Fruit fly (Drosophila melanogaster): ENCODE data around the gene Yod1.

Yod1 gene

DNA sequence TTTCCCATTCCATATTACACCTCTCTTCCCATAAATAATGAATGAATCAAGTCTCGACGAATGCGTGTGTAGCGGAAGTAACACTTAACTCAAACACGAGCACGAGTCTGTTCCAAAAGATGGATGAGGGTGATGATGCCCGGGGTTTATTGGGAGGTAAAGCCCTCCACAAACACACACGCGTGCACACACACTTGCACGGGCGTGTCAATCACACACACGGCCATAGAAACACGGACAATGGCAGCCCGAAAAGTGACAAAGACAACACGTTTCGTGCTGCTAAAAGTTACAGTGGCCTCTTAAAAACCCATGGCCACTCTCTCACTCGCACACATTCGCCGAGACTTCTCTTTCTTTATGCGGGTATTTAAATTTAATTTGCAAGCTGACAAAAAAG lies 45.2 kb downstream of the Yod1 start:
- TF ChIP-seq lz (GFP tag; optimal IDR thresholded peaks at IDR 0.05) (no peak), net (GFP tag; optimal IDR thresholded peaks at IDR 0.05) (no peak), CG11902 (GFP tag; optimal IDR thresholded peaks at IDR 0.05) (no peak)

DNA sequence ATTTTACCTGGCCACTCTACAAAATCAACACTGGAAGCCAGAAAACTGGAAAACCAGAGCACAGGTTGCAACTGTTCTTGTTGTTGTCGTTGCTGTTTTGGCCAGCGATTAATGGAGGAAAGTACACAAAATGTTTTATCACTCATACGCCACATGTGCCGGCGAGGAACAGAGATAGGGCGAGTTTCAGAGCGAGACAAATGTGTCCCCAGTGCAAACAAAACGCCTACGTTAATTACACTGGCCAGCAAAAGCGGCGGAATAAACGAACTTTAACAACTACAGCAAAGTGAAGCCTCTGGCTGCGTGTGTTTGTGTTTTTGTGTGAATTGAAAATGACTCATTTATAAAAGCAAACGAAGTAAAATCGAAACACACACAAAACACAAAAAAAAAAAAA lies 46.5 kb downstream of the Yod1 start:
- no peak for TF ChIP-seq CG8119 (GFP tag; IDR thresholded peaks at IDR 0.05)
- peak; percentile 69 for TF ChIP-seq Eip78C (GFP tag)
- TF ChIP-seq CG3032 (tag; optimal IDR thresholded peaks at IDR 0.05) = no peak
- TF ChIP-seq vri (GFP tag; optimal IDR thresholded peaks at IDR 0.05) = peak; percentile 39
- no peak for TF ChIP-seq Ets21C (GFP tag; optimal IDR thresholded peaks at IDR 0.05)
- TF ChIP-seq esn (GFP tag; optimal IDR thresholded peaks at IDR 0.05) = no peak
- TF ChIP-seq fkh (GFP tag; optimal IDR thresholded peaks at IDR 0.05) = peak; percentile 89
- 0 out of 3 replicates have a peak, but pooled peaks have one; percentile 34 for TF ChIP-seq CG6163 (GFP tag; IDR thresholded peaks at IDR 0.05)
- TF ChIP-seq achi (GFP tag; optimal IDR thresholded peaks at IDR 0.05) = no peak
- TF ChIP-seq eg (GFP tag; IDR thresholded peaks at IDR 0.05) = 0 out of 3 replicates have a peak, but pooled peaks have one; percentile 15
- TF ChIP-seq Lpt (GFP tag; optimal IDR thresholded peaks at IDR 0.05) = no peak
- peak; percentile 5 for TF ChIP-seq CG34406 (GFP tag; optimal IDR thresholded peaks at IDR 0.05)

DNA sequence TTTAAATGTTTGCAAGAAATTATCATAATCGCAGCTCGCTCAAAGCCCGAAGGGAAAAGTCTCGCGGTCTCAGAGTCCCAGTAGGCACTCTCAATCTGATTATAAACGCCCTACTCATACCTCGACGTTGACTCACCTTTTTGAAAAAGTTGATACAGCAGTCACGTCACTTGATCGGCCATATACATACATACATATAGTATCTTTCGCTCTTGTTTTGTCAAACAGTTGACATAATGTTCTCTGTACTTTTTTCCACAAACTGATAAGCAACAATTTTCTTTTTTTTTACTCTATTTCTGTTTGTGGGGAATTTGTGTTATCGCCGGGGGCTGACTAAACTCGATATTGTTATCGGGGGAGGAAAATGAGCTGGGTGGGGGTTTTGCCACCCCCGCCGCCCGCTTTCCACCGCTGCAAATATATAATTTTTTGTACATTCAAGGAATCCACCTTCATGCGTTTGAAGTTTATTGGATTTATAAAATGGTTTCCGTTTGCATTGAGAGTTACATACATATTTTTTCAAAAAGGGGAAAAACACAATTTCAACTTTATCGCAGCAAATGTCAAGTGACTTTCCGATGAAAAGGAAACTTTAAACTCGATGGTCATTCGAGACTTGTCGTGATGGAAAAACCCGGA lies 47.4 kb downstream of the Yod1 start:
- TF ChIP-seq fkh (GFP tag; optimal IDR thresholded peaks at IDR 0.05) (peak; percentile 17), svp (GFP tag) (no peak), CG1621 (tag; optimal IDR thresholded peaks at IDR 0.05) (no peak), vri (GFP tag; optimal IDR thresholded peaks at IDR 0.05) (peak; percentile 87), spab (GFP tag; optimal IDR thresholded peaks at IDR 0.05) (no peak), CG3032 (tag; optimal IDR thresholded peaks at IDR 0.05) (no peak), Eip78C (GFP tag) (peak; percentile 19), CG8119 (GFP tag; IDR thresholded peaks at IDR 0.05) (no peak), fd85E (GFP tag; optimal IDR thresholded peaks at IDR 0.05) (no peak)

DNA sequence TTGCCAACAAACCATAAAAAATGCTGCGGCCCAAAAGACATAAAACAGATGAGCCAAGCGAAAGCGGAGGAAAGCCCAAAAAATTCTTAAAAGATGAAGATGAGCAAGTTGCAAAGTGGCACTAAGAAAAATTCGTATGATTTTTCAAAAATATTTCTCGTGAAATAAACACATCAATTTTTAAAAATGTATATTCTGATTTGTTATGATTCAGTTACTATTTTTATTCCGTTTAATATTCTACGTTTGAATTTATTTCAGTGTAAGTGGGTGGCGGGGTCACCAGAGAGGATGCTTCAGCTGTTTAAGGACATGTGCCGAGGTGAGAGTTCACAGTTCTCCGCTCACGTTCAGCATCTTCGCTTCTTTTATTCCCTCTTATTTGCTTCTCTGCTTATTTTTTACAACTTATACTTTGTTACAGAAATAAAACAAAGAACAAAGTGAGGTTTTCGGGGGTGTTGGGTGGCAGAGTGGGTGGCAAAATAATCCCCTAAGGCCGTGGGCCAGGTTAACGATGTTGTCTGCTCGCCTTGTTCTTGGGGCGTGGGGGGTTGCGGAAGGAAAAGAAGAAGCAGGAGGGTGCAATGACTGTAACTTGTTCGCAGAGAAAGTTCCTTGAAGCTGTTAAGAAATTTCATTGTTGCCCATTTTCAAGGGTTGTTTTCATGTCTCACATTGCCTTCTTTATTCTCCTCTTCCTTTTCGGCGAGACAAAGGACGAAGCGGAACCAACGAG lies 48.8 kb downstream of the Yod1 start:
- TF ChIP-seq Blimp-1 (GFP tag; optimal IDR thresholded peaks at IDR 0.05) (no peak), CG1621 (tag; optimal IDR thresholded peaks at IDR 0.05) (no peak), CG34406 (GFP tag; optimal IDR thresholded peaks at IDR 0.05) (peak; percentile 26), pdm3 (GFP tag; optimal IDR thresholded peaks at IDR 0.05) (peak; percentile 40), CG6276 (GFP tag; optimal IDR thresholded peaks at IDR 0.05) (no peak), CG32006 (GFP tag; optimal IDR thresholded peaks at IDR 0.05) (peak; percentile 34), CG3032 (tag; optimal IDR thresholded peaks at IDR 0.05) (peak; percentile 20), CG6792 (GFP tag; optimal IDR thresholded peaks at IDR 0.05) (peak; percentile 43), net (GFP tag; optimal IDR thresholded peaks at IDR 0.05) (peak; percentile 10), CG11294 (GFP tag; IDR thresholded peaks at IDR 0.05) (no peak), CG6854 (GFP tag; optimal IDR thresholded peaks at IDR 0.05) (no peak), achi (GFP tag; optimal IDR thresholded peaks at IDR 0.05) (peak; percentile 47), CG16779 (tag; optimal IDR thresholded peaks at IDR 0.05) (no peak), acj6 (GFP tag; optimal IDR thresholded peaks at IDR 0.05) (peak; percentile 35), Eip75B (GFP tag; optimal IDR thresholded peaks at IDR 0.05) (peak; percentile 32), svp (GFP tag) (peak; percentile 69), Gug (GFP tag; IDR thresholded peaks at IDR 0.05) (no peak), Met (GFP tag; optimal IDR thresholded peaks at IDR 0.05) (peak; percentile 60), CG8632 (GFP tag; optimal IDR thresholded peaks at IDR 0.05) (peak; percentile 27), CG3919 (GFP tag; optimal IDR thresholded peaks at IDR 0.05) (peak; percentile 36), CG10631 (GFP tag; optimal IDR thresholded peaks at IDR 0.05) (peak; percentile 22), Eip93F (GFP tag; optimal IDR thresholded peaks at IDR 0.05) (no peak), CG15336 (GFP tag; IDR thresholded peaks at IDR 0.05) (peak; percentile 33; the same call in 1 of the 2 replicates), CG11902 (GFP tag; optimal IDR thresholded peaks at IDR 0.05) (peak; percentile 11), Smox (GFP tag; optimal IDR thresholded peaks at IDR 0.05) (peak; percentile 36), spab (GFP tag; optimal IDR thresholded peaks at IDR 0.05) (peak; percentile 29), Sox14 (GFP tag; optimal IDR thresholded peaks at IDR 0.05) (peak; percentile 10), OdsH (GFP tag; optimal IDR thresholded peaks at IDR 0.05) (peak; percentile 45), salr (GFP tag; optimal IDR thresholded peaks at IDR 0.05) (peak in 1 of 2 experiments; percentile 28), lz (GFP tag; optimal IDR thresholded peaks at IDR 0.05) (peak; percentile 23), CG6808 (GFP tag; optimal IDR thresholded peaks at IDR 0.05) (peak; percentile 10), fd59A (GFP tag; optimal IDR thresholded peaks at IDR 0.05) (no peak), Sox102F (GFP tag; optimal IDR thresholded peaks at IDR 0.05) (peak; percentile 41)
